1 fruit fly cellular context compared by ENCODE assay signal in the genomic region with DNA sequence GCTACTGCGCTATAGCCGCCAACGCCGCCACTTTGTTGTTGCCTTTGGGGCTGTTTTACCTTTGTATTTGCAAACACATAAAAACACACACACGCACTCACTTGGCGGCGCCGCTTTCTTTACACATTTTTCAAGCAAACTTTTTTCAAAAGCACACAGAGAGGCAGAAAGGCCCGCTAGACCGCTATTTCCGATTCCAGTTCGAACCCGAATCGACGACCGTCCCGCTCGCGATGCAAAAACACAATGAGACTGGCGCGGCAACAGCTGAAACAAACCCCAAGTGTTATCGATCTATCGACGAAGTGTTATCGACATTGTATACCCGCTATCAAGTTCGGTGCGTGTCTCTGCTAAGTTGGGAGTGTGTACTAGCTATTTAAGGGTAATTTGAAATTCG.
TF ChIP-seq lines count a peak whose summit lies in the region.

A gene (minus strand): TSS at position 250 of the 400 bp plus-strand sequence.

TF ChIP-seq in whole organism, embryonic, 481 proteins besides CTCF, POLR2A, EP300 and RAD21 (continued from another document and continues in another):
- TF ChIP-seq CG1603 (tag; optimal IDR thresholded peaks at IDR 0.05; lab: Kevin White, UChicago): peak; percentile 91
- peak; percentile 58 for TF ChIP-seq CG12236 (GFP tag; optimal IDR thresholded peaks at IDR 0.05; lab: Kevin White, UChicago)
- no peak for TF ChIP-seq GATAe (GFP tag; conservative IDR thresholded peaks at IDR 0.05; lab: Robert Waterston, UW)
- no peak for TF ChIP-seq fru (optimal IDR thresholded peaks at IDR 0.05; lab: Kevin White, UChicago)
- no peak for TF ChIP-seq HHEX (GFP tag; optimal IDR thresholded peaks at IDR 0.05; lab: Kevin White, UChicago)
- no peak for TF ChIP-seq Ravus (GFP tag; IDR thresholded peaks at IDR 0.05; lab: Robert Waterston, UW)
- no peak for TF ChIP-seq CG14050 (GFP tag; IDR thresholded peaks at IDR 0.05; lab: Robert Waterston, UW)
- peak; percentile 76 for TF ChIP-seq shn (GFP tag; optimal IDR thresholded peaks at IDR 0.05; lab: Kevin White, UChicago)
- TF ChIP-seq CG32772 (GFP tag; IDR thresholded peaks at IDR 0.05; lab: Robert Waterston, UW): no peak
- TF ChIP-seq gro (GFP tag; optimal IDR thresholded peaks at IDR 0.05; lab: Kevin White, UChicago): peak; percentile 93
- no peak for TF ChIP-seq CG30431 (GFP tag; optimal IDR thresholded peaks at IDR 0.05; lab: Kevin White, UChicago)
- 0 out of 4 replicates have a peak, but pooled peaks have one; percentile 51 for TF ChIP-seq Gug (GFP tag; IDR thresholded peaks at IDR 0.05; lab: Robert Waterston, UW)
- TF ChIP-seq Opbp (GFP tag; IDR thresholded peaks at IDR 0.05; lab: Robert Waterston, UW; ENCODE audit: partially characterized antibody): no peak
- peak; percentile 51 for TF ChIP-seq fu2 (GFP tag; optimal IDR thresholded peaks at IDR 0.05; lab: Kevin White, UChicago)
- peak; percentile 40 for TF ChIP-seq CG9797 (GFP tag; optimal IDR thresholded peaks at IDR 0.05; lab: Kevin White, UChicago)
- peak; percentile 57 for TF ChIP-seq unpg (GFP tag; optimal IDR thresholded peaks at IDR 0.05; lab: Kevin White, UChicago)
- no peak for TF ChIP-seq CG1024 (GFP tag; IDR thresholded peaks at IDR 0.05; lab: Robert Waterston, UW)
- no peak for TF ChIP-seq CG1529 (GFP tag; optimal IDR thresholded peaks at IDR 0.05; lab: Kevin White, UChicago)
- no peak for TF ChIP-seq pum (GFP tag; optimal IDR thresholded peaks at IDR 0.05; lab: Kevin White, UChicago)
- peak; percentile 92 for TF ChIP-seq Sry-δ (GFP tag; optimal IDR thresholded peaks at IDR 0.05; lab: Kevin White, UChicago)
- no peak for TF ChIP-seq Ssrp (tag; optimal IDR thresholded peaks at IDR 0.05; lab: Kevin White, UChicago)
- peak; percentile 95 for TF ChIP-seq pzg (GFP tag; optimal IDR thresholded peaks at IDR 0.05; lab: Kevin White, UChicago)
- TF ChIP-seq Camta (GFP tag; optimal IDR thresholded peaks at IDR 0.05; lab: Kevin White, UChicago): peak; percentile 33
- TF ChIP-seq Dip3 (GFP tag; optimal IDR thresholded peaks at IDR 0.05; lab: Kevin White, UChicago): peak; percentile 60
- no peak for TF ChIP-seq wor (GFP tag; IDR thresholded peaks at IDR 0.05; lab: Robert Waterston, UW)
- no peak for TF ChIP-seq Neu2 (GFP tag; optimal IDR thresholded peaks at IDR 0.05; lab: Kevin White, UChicago; ENCODE audit: borderline replicate concordance)
- peak; percentile 56 for TF ChIP-seq CG3065 (GFP tag; optimal IDR thresholded peaks at IDR 0.05; lab: Kevin White, UChicago)
- peak; percentile 67 for TF ChIP-seq lab (GFP tag; optimal IDR thresholded peaks at IDR 0.05; lab: Kevin White, UChicago)
- peak; percentile 88 for TF ChIP-seq CG17912 (GFP tag; optimal IDR thresholded peaks at IDR 0.05; lab: Kevin White, UChicago)
- TF ChIP-seq CG17385 (GFP tag; optimal IDR thresholded peaks at IDR 0.05; lab: Kevin White, UChicago): peak; percentile 63
- TF ChIP-seq CG13775 (GFP tag; optimal IDR thresholded peaks at IDR 0.05; lab: Kevin White, UChicago): peak; percentile 41
- TF ChIP-seq Ptx1 (GFP tag; IDR thresholded peaks at IDR 0.05; lab: Robert Waterston, UW): no peak
- peak; percentile 9 for TF ChIP-seq fd102C (GFP tag; optimal IDR thresholded peaks at IDR 0.05; lab: Kevin White, UChicago)
- no peak for TF ChIP-seq otp (GFP tag; IDR thresholded peaks at IDR 0.05; lab: Robert Waterston, UW)
- no peak for TF ChIP-seq mld (GFP tag; IDR thresholded peaks at IDR 0.05; lab: Robert Waterston, UW; ENCODE audit: partially characterized antibody)
- no peak for TF ChIP-seq CG15696 (tag; optimal IDR thresholded peaks at IDR 0.05; lab: Kevin White, UChicago)
- no peak for TF ChIP-seq dan (GFP tag; IDR thresholded peaks at IDR 0.05; lab: Robert Waterston, UW)
- TF ChIP-seq ham (GFP tag; IDR thresholded peaks at IDR 0.05; lab: Robert Waterston, UW): no peak
- TF ChIP-seq Dp (GFP tag; optimal IDR thresholded peaks at IDR 0.05; lab: Kevin White, UChicago): peak; percentile 83
- peak; percentile 60 for TF ChIP-seq Atf-2 (GFP tag; optimal IDR thresholded peaks at IDR 0.05; lab: Kevin White, UChicago)
- peak; percentile 72 for TF ChIP-seq CG6254 (GFP tag; optimal IDR thresholded peaks at IDR 0.05; lab: Kevin White, UChicago)
- TF ChIP-seq ab (GFP tag; optimal IDR thresholded peaks at IDR 0.05; lab: Kevin White, UChicago): peak; percentile 13
- no peak for TF ChIP-seq usp (GFP tag; optimal IDR thresholded peaks at IDR 0.05; lab: Kevin White, UChicago)
- TF ChIP-seq CG14014 (GFP tag; IDR thresholded peaks at IDR 0.05; lab: Robert Waterston, UW): no peak
- TF ChIP-seq CG7928 (GFP tag; optimal IDR thresholded peaks at IDR 0.05; lab: Kevin White, UChicago): peak; percentile 4
- peak; percentile 83 for TF ChIP-seq Side (GFP tag; optimal IDR thresholded peaks at IDR 0.05; lab: Kevin White, UChicago)
- TF ChIP-seq maf-S (GFP tag; optimal IDR thresholded peaks at IDR 0.05; lab: Kevin White, UChicago): peak; percentile 58
- TF ChIP-seq Meics (GFP tag; optimal IDR thresholded peaks at IDR 0.05; lab: Kevin White, UChicago): peak; percentile 44
- TF ChIP-seq prd (optimal IDR thresholded peaks at IDR 0.05; lab: Kevin White, UChicago): no peak
- TF ChIP-seq prd (GFP tag; IDR thresholded peaks at IDR 0.05; lab: Robert Waterston, UW): no peak
- no peak for TF ChIP-seq CG4360 (GFP tag; IDR thresholded peaks at IDR 0.05; lab: Robert Waterston, UW)
- no peak for TF ChIP-seq CG18764 (GFP tag; optimal IDR thresholded peaks at IDR 0.05; lab: Kevin White, UChicago)
- peak; percentile 25 for TF ChIP-seq nerfin-1 (tag; optimal IDR thresholded peaks at IDR 0.05; lab: Kevin White, UChicago)
- no peak for TF ChIP-seq slbo (GFP tag; IDR thresholded peaks at IDR 0.05; lab: Robert Waterston, UW)
- peak; percentile 38 for TF ChIP-seq btn (GFP tag; optimal IDR thresholded peaks at IDR 0.05; lab: Kevin White, UChicago)
- TF ChIP-seq sima (GFP tag; optimal IDR thresholded peaks at IDR 0.05; lab: Kevin White, UChicago): peak; percentile 40
- TF ChIP-seq CG6654 (GFP tag; optimal IDR thresholded peaks at IDR 0.05; lab: Kevin White, UChicago): no peak
- peak; percentile 51 for TF ChIP-seq CG14710 (tag; optimal IDR thresholded peaks at IDR 0.05; lab: Kevin White, UChicago)
- peak; percentile 46 to 86 for TF ChIP-seq Hr51 (GFP tag; optimal IDR thresholded peaks at IDR 0.05; lab: Kevin White, UChicago)
- peak; percentile 88 for TF ChIP-seq Mad (GFP tag; optimal IDR thresholded peaks at IDR 0.05; lab: Kevin White, UChicago)
- TF ChIP-seq CG13296 (GFP tag; optimal IDR thresholded peaks at IDR 0.05; lab: Kevin White, UChicago): peak; percentile 22
- TF ChIP-seq hkb (optimal IDR thresholded peaks at IDR 0.05; lab: Kevin White, UChicago): no peak
- TF ChIP-seq hkb (GFP tag; IDR thresholded peaks at IDR 0.05; lab: Robert Waterston, UW): no peak
- no peak for TF ChIP-seq Hmx (GFP tag; optimal IDR thresholded peaks at IDR 0.05; lab: Kevin White, UChicago)
- no peak for TF ChIP-seq CG17361 (GFP tag; IDR thresholded peaks at IDR 0.05; lab: Robert Waterston, UW)
- no peak for TF ChIP-seq stc (GFP tag; IDR thresholded peaks at IDR 0.05; lab: Robert Waterston, UW)
- no peak for TF ChIP-seq Scr (GFP tag; IDR thresholded peaks at IDR 0.05; lab: Robert Waterston, UW; ENCODE audit: partially characterized antibody)
- peak; percentile 57 for TF ChIP-seq CG2875 (GFP tag; optimal IDR thresholded peaks at IDR 0.05; lab: Kevin White, UChicago)
- no peak for TF ChIP-seq CG15011 (GFP tag; optimal IDR thresholded peaks at IDR 0.05; lab: Kevin White, UChicago)
- TF ChIP-seq chinmo (GFP tag; IDR thresholded peaks at IDR 0.05; lab: Robert Waterston, UW; ENCODE audit: partially characterized antibody): no peak
- no peak for TF ChIP-seq Rx (GFP tag; IDR thresholded peaks at IDR 0.05; lab: Robert Waterston, UW)
- TF ChIP-seq CG4820 (GFP tag; optimal IDR thresholded peaks at IDR 0.05; lab: Kevin White, UChicago): peak; percentile 3
- peak; percentile 44 for TF ChIP-seq salm (tag; optimal IDR thresholded peaks at IDR 0.05; lab: Kevin White, UChicago)
- TF ChIP-seq stwl (tag; optimal IDR thresholded peaks at IDR 0.05; lab: Kevin White, UChicago): peak; percentile 78
- no peak for TF ChIP-seq CG9215 (GFP tag; IDR thresholded peaks at IDR 0.05; lab: Robert Waterston, UW)
- no peak for TF ChIP-seq gsb (GFP tag; IDR thresholded peaks at IDR 0.05; lab: Robert Waterston, UW)
- TF ChIP-seq CG11560 (tag; IDR thresholded peaks at IDR 0.05; lab: Robert Waterston, UW): no peak
- peak; percentile 29 for TF ChIP-seq bab2 (GFP tag; optimal IDR thresholded peaks at IDR 0.05; lab: Kevin White, UChicago)
- TF ChIP-seq CG11696 (GFP tag; IDR thresholded peaks at IDR 0.05; lab: Robert Waterston, UW): no peak
- TF ChIP-seq CG34224 (GFP tag; IDR thresholded peaks at IDR 0.05; lab: Robert Waterston, UW; ENCODE audit: partially characterized antibody): no peak
- peak; percentile 73 for TF ChIP-seq CG16863 (GFP tag; optimal IDR thresholded peaks at IDR 0.05; lab: Kevin White, UChicago)
- no peak for TF ChIP-seq ro (GFP tag; IDR thresholded peaks at IDR 0.05; lab: Robert Waterston, UW)
- peak; percentile 67 for TF ChIP-seq caup (GFP tag; optimal IDR thresholded peaks at IDR 0.05; lab: Kevin White, UChicago; ENCODE audit: severe bottlenecking)
- no peak for TF ChIP-seq Chrac-16 (GFP tag; optimal IDR thresholded peaks at IDR 0.05; lab: Kevin White, UChicago)
- TF ChIP-seq CG12104 (GFP tag; optimal IDR thresholded peaks at IDR 0.05; lab: Kevin White, UChicago): peak; percentile 9
- peak; percentile 57 for TF ChIP-seq CG17829 (tag; optimal IDR thresholded peaks at IDR 0.05; lab: Kevin White, UChicago)
- TF ChIP-seq ssp (GFP tag; IDR thresholded peaks at IDR 0.05; lab: Robert Waterston, UW): no peak
- no peak for TF ChIP-seq hbn (GFP tag; IDR thresholded peaks at IDR 0.05; lab: Robert Waterston, UW; ENCODE audit: partially characterized antibody)
- TF ChIP-seq cas (GFP tag; IDR thresholded peaks at IDR 0.05; lab: Robert Waterston, UW): no peak
- no peak for TF ChIP-seq CG1792 (GFP tag; optimal IDR thresholded peaks at IDR 0.05; lab: Kevin White, UChicago)
- TF ChIP-seq B-H1 (GFP tag; IDR thresholded peaks at IDR 0.05; lab: Robert Waterston, UW): no peak
- no peak for TF ChIP-seq row (GFP tag; IDR thresholded peaks at IDR 0.05; lab: Robert Waterston, UW)
- TF ChIP-seq CG17359 (tag; optimal IDR thresholded peaks at IDR 0.05; lab: Kevin White, UChicago): peak; percentile 29
- TF ChIP-seq CG9609 (GFP tag; optimal IDR thresholded peaks at IDR 0.05; lab: Kevin White, UChicago): peak; percentile 59
- no peak for TF ChIP-seq cad (GFP tag; optimal IDR thresholded peaks at IDR 0.05; lab: Kevin White, UChicago)
- TF ChIP-seq YL-1 (GFP tag; optimal IDR thresholded peaks at IDR 0.05; lab: Kevin White, UChicago): peak; percentile 22
- TF ChIP-seq CG17568 (GFP tag; optimal IDR thresholded peaks at IDR 0.05; lab: Kevin White, UChicago): peak; percentile 27
- TF ChIP-seq Lim3 (GFP tag; IDR thresholded peaks at IDR 0.05; lab: Robert Waterston, UW): no peak
- TF ChIP-seq dmrt99B (tag; optimal IDR thresholded peaks at IDR 0.05; lab: Kevin White, UChicago): peak; percentile 53
- peak; percentile 76 for TF ChIP-seq chn (GFP tag; optimal IDR thresholded peaks at IDR 0.05; lab: Kevin White, UChicago)
- TF ChIP-seq da (GFP tag; optimal IDR thresholded peaks at IDR 0.05; lab: Kevin White, UChicago): peak; percentile 88
- TF ChIP-seq disco-r (GFP tag; optimal IDR thresholded peaks at IDR 0.05; lab: Kevin White, UChicago): peak; percentile 38
- peak; percentile 61 for TF ChIP-seq Hsf (GFP tag; optimal IDR thresholded peaks at IDR 0.05; lab: Kevin White, UChicago)
- no peak for TF ChIP-seq peb (GFP tag; IDR thresholded peaks at IDR 0.05; lab: Robert Waterston, UW)
- peak; percentile 97 for TF ChIP-seq BEAF-32 (GFP tag; optimal IDR thresholded peaks at IDR 0.05; lab: Kevin White, UChicago)
- TF ChIP-seq Lpt (GFP tag; optimal IDR thresholded peaks at IDR 0.05; lab: Kevin White, UChicago): no peak
- no peak for TF ChIP-seq CG4617 (GFP tag; optimal IDR thresholded peaks at IDR 0.05; lab: Kevin White, UChicago; ENCODE audit: borderline replicate concordance)
- no peak for TF ChIP-seq sob (GFP tag; IDR thresholded peaks at IDR 0.05; lab: Robert Waterston, UW)
- TF ChIP-seq CG8359 (GFP tag; optimal IDR thresholded peaks at IDR 0.05; lab: Kevin White, UChicago; ENCODE audit: borderline replicate concordance): peak; percentile 11
- peak; percentile 89 for TF ChIP-seq Myb (GFP tag; optimal IDR thresholded peaks at IDR 0.05; lab: Kevin White, UChicago)
- peak; percentile 73 for TF ChIP-seq Deaf1 (tag; optimal IDR thresholded peaks at IDR 0.05; lab: Kevin White, UChicago)
- TF ChIP-seq Doc3 (GFP tag; IDR thresholded peaks at IDR 0.05; lab: Robert Waterston, UW; ENCODE audit: partially characterized antibody): no peak
- TF ChIP-seq zfh2 (GFP tag; optimal IDR thresholded peaks at IDR 0.05; lab: Kevin White, UChicago): peak; percentile 41
- TF ChIP-seq trem (tag; optimal IDR thresholded peaks at IDR 0.05; lab: Kevin White, UChicago): peak; percentile 66
- peak; percentile 11 for TF ChIP-seq CG17802 (tag; optimal IDR thresholded peaks at IDR 0.05; lab: Kevin White, UChicago)
- no peak for TF ChIP-seq NFAT (GFP tag; IDR thresholded peaks at IDR 0.05; lab: Robert Waterston, UW)
- peak; percentile 53 for TF ChIP-seq mam (GFP tag; optimal IDR thresholded peaks at IDR 0.05; lab: Kevin White, UChicago)
- TF ChIP-seq CG6175 (GFP tag; IDR thresholded peaks at IDR 0.05; lab: Robert Waterston, UW): no peak
- TF ChIP-seq Tbp (GFP tag; optimal IDR thresholded peaks at IDR 0.05; lab: Kevin White, UChicago): peak; percentile 71
- no peak for TF ChIP-seq inv (GFP tag; IDR thresholded peaks at IDR 0.05; lab: Robert Waterston, UW; ENCODE audit: partially characterized antibody)
- TF ChIP-seq pnt (GFP tag; optimal IDR thresholded peaks at IDR 0.05; lab: Kevin White, UChicago): peak; percentile 39
- peak; percentile 48 for TF ChIP-seq HLHmδ (GFP tag; optimal IDR thresholded peaks at IDR 0.05; lab: Kevin White, UChicago)
- TF ChIP-seq CG12744 (GFP tag; optimal IDR thresholded peaks at IDR 0.05; lab: Kevin White, UChicago): peak; percentile 50
- peak; percentile 94 for TF ChIP-seq cg (GFP tag; optimal IDR thresholded peaks at IDR 0.05; lab: Kevin White, UChicago)
- TF ChIP-seq Mes4 (GFP tag; optimal IDR thresholded peaks at IDR 0.05; lab: Kevin White, UChicago): peak; percentile 79
- TF ChIP-seq MESR4 (GFP tag; optimal IDR thresholded peaks at IDR 0.05; lab: Kevin White, UChicago): peak; percentile 79
- no peak for TF ChIP-seq Blimp-1 (GFP tag; optimal IDR thresholded peaks at IDR 0.05; lab: Kevin White, UChicago)
- peak; percentile 17 for TF ChIP-seq CG18262 (tag; optimal IDR thresholded peaks at IDR 0.05; lab: Kevin White, UChicago)
- no peak for TF ChIP-seq H2.0 (GFP tag; IDR thresholded peaks at IDR 0.05; lab: Robert Waterston, UW)
